Worm (Caenorhabditis elegans): Measurements from ENCODE around the gene ruvb-1.

ruvb-1 gene

DNA sequence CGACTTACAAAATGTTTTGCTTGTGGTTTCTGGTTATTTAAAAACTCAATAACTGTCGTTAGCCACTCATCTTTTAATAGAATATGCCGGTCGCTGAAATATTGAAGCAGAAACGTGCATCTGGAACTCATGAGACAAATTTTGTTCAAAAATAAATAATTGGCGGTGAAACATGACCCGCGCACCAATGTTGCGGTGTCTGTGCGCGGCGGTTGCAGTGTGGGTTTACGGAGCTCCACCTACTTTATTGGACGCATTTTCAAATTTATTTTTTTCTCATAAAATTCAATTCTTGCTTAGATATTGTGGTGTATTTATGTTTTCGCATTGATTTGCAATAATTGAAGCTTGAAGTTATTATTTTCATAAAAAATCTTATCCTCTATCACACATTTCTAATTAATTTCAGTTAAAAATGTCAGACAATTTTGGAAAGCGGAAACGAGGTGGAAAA is 50.0 kb downstream of the ruvb-1 start, which contains the start of the genes rmh-2 and suds-3 (continued):
- no peak for TF ChIP-seq unc-39 (tag; optimal IDR thresholded peaks at IDR 0.05)
- TF ChIP-seq F10B5.3 (tag; optimal IDR thresholded peaks at IDR 0.05) = no peak
- TF ChIP-seq ceh-44 (GFP tag; IDR thresholded peaks at IDR 0.05) = no peak
- no peak for TF ChIP-seq dmd-6 (GFP tag; IDR thresholded peaks at IDR 0.05)
- TF ChIP-seq spr-3 (GFP tag; optimal IDR thresholded peaks at IDR 0.05) = no peak
- TF ChIP-seq attf-4 (tag; optimal IDR thresholded peaks at IDR 0.05) = no peak
- TF ChIP-seq hmg-1.1 (GFP tag; IDR thresholded peaks at IDR 0.05) = no peak

All from whole organism, L4 larva.